Worm (Caenorhabditis elegans) whole organism, L4 larva: ENCODE results near the gene ZK632.11.

Source experiments
- D1046.2 ChIP-seq: fragments of 200-800 bp; sonication (Bioruptor generic); IDR thresholded peaks from 2 replicates; pipeline ENCODE4 v1.3.6; 2022; ENCODE audit warnings: missing genetic modification characterization, missing compliant biosample characterization
- F26F4.8 ChIP-seq: fragments of 200-800 bp; sonication (Bioruptor generic); conservative IDR thresholded peaks from 2 replicates; pipeline ENCODE4 v1.3.6; 2022; ENCODE audit warnings: missing genetic modification characterization, missing compliant biosample characterization
- F37D6.2 ChIP-seq: sonication (generic microtip); optimal IDR thresholded peaks from 2 replicates; lab custom pipeline; 2016; ENCODE audit warnings: mild to moderate bottlenecking, missing genetic modification characterization, missing compliant biosample characterization
- T20F7.1 ChIP-seq: fragments of 200-800 bp; sonication (Bioruptor generic); optimal IDR thresholded peaks from 2 replicates; lab custom pipeline; 2018; ENCODE audit warnings: mild to moderate bottlenecking, missing genetic modification characterization, missing compliant biosample characterization
- ZK337.2 ChIP-seq: fragments of 200-800 bp; sonication (Bioruptor generic); IDR thresholded peaks from 2 replicates; pipeline ENCODE4 v1.3.6; 2022; ENCODE audit warnings: missing genetic modification reagents, missing genetic modification characterization, missing compliant biosample characterization
- aha-1 ChIP-seq: fragments of 150-350 bp; peaks from one replicate; lab custom pipeline; 2014; ENCODE audit warnings: missing biosample characterization, missing genetic modification characterization
- aly-2 ChIP-seq: sonication (generic microtip); optimal IDR thresholded peaks from 2 replicates; lab custom pipeline; 2018; ENCODE audit warnings: missing biosample characterization, missing genetic modification characterization
- arid-1 ChIP-seq: fragments of 200-800 bp; sonication (Bioruptor generic); conservative IDR thresholded peaks from 2 replicates; pipeline ENCODE4 v1.3.6; 2022; ENCODE audit warnings: missing genetic modification reagents, missing genetic modification characterization, missing compliant biosample characterization
- ceh-28 ChIP-seq: fragments of 150-350 bp; optimal IDR thresholded peaks from 2 replicates; lab custom pipeline; 2014; ENCODE audit warnings: missing biosample characterization, missing genetic modification reagents, missing genetic modification characterization
- ceh-82 ChIP-seq: sonication (generic microtip); optimal IDR thresholded peaks from 2 replicates; lab custom pipeline; 2017; ENCODE audit warnings: missing biosample characterization, missing genetic modification characterization
- ces-1 ChIP-seq: fragments of 150-350 bp; sonication (generic microtip); optimal IDR thresholded peaks from 4 replicates; lab custom pipeline; 2014; ENCODE audit warnings: missing biosample characterization, missing genetic modification reagents, missing genetic modification characterization
- daf-12 ChIP-seq: fragments of 150-350 bp; optimal IDR thresholded peaks from 2 replicates; lab custom pipeline; 2014; ENCODE audit warnings: missing biosample characterization, missing genetic modification reagents, missing genetic modification characterization
- daf-16 ChIP-seq, 3 experiments: sonication (generic microtip); optimal IDR thresholded peaks; 2 replicates each; lab custom pipeline; 2016 to 2017; ENCODE audit warnings: missing genetic modification characterization in 3 of 3, missing genetic modification reagents in 3 of 3, mild to moderate bottlenecking in 2 of 3, missing compliant biosample characterization in 2 of 3, missing biosample characterization in 1 of 3, moderate library complexity in 1 of 3
- daf-8 ChIP-seq: fragments of 200-800 bp; sonication (Bioruptor generic); IDR thresholded peaks from 2 replicates; pipeline ENCODE4 v1.3.6; 2022; ENCODE audit warnings: missing genetic modification characterization, missing compliant biosample characterization
- dmd-8 ChIP-seq: fragments of 200-800 bp; sonication (Bioruptor generic); IDR thresholded peaks from 2 replicates; pipeline ENCODE4 v1.3.6; 2022; ENCODE audit warnings: missing genetic modification characterization, missing compliant biosample characterization
- dmd-9 ChIP-seq: fragments of 200-800 bp; sonication (Bioruptor generic); IDR thresholded peaks from 2 replicates; pipeline ENCODE4 v1.3.6; 2022; ENCODE audit warnings: missing genetic modification reagents, missing genetic modification characterization, missing compliant biosample characterization
- dve-1 ChIP-seq: sonication (generic microtip); optimal IDR thresholded peaks from 2 replicates; lab custom pipeline; 2017; ENCODE audit warnings: antibody characterized with exemption, mild to moderate bottlenecking, missing genetic modification characterization, missing compliant biosample characterization; ENCODE audit not compliant: insufficient read depth
- fos-1 ChIP-seq: fragments of 150-350 bp; optimal IDR thresholded peaks from 2 replicates; lab custom pipeline; 2014; ENCODE audit warnings: missing biosample characterization, missing genetic modification characterization
- hif-1 ChIP-seq, 2 experiments: sonication (generic microtip); optimal IDR thresholded peaks; 2 replicates each; lab custom pipeline; 2016 to 2017; ENCODE audit warnings: missing compliant biosample characterization in 2 of 2, missing genetic modification characterization in 2 of 2, missing genetic modification reagents in 2 of 2, missing genotype in 2 of 2, mild to moderate bottlenecking in 1 of 2
- hlh-30 ChIP-seq: sonication (generic microtip); optimal IDR thresholded peaks from 2 replicates; lab custom pipeline; 2017; ENCODE audit warnings: antibody characterized with exemption, mild to moderate bottlenecking, missing genetic modification characterization, missing compliant biosample characterization; ENCODE audit not compliant: insufficient read depth
- hmg-1.1 ChIP-seq: fragments of 200-800 bp; sonication (Bioruptor generic); IDR thresholded peaks from 2 replicates; pipeline ENCODE4 v1.3.6; 2022; ENCODE audit warnings: missing genetic modification reagents, missing genetic modification characterization, missing compliant biosample characterization
- lin-1 ChIP-seq: fragments of 200-800 bp; sonication (Bioruptor generic); IDR thresholded peaks from 2 replicates; pipeline ENCODE4 v1.3.6; 2022; ENCODE audit warnings: missing genetic modification reagents, missing genetic modification characterization, missing compliant biosample characterization
- lin-15B ChIP-seq: fragments of 150-350 bp; sonication (generic microtip); optimal IDR thresholded peaks from 3 replicates; lab custom pipeline; 2014; ENCODE audit warnings: missing biosample characterization, missing genetic modification characterization
- lin-38 ChIP-seq: fragments of 200-800 bp; sonication (Bioruptor generic); IDR thresholded peaks from 2 replicates; pipeline ENCODE4 v1.3.6; 2022; ENCODE audit warnings: missing genetic modification reagents, missing genetic modification characterization, missing compliant biosample characterization
- lsy-2 ChIP-seq, 2 experiments: fragments of 150-350 bp in 1 of 2; sonication (generic microtip) in 1 of 2; optimal IDR thresholded peaks; 2 replicates each; lab custom pipeline; 2014 to 2017; ENCODE audit warnings: missing biosample characterization in 2 of 2, missing genetic modification characterization in 2 of 2
- madf-5 ChIP-seq, 2 experiments: fragments of 200-800 bp; sonication (Bioruptor generic); IDR thresholded peaks; 2 replicates each; pipeline ENCODE4 v1.3.6; 2022; ENCODE audit warnings: missing compliant biosample characterization in 2 of 2, missing genetic modification characterization in 2 of 2
- madf-9 ChIP-seq: fragments of 200-800 bp; sonication (Bioruptor generic); conservative IDR thresholded peaks from 2 replicates; pipeline ENCODE4 v1.3.6; 2022; ENCODE audit warnings: missing genetic modification reagents, missing genetic modification characterization, missing compliant biosample characterization
- mdt-29 ChIP-seq: fragments of 200-800 bp; sonication (Bioruptor generic); IDR thresholded peaks from 2 replicates; pipeline ENCODE4 v1.3.6; 2022; ENCODE audit warnings: missing genetic modification reagents, missing genetic modification characterization, missing compliant biosample characterization
- mes-2 ChIP-seq: sonication (generic microtip); optimal IDR thresholded peaks from 2 replicates; lab custom pipeline; 2016; ENCODE audit warnings: missing genotype, mild to moderate bottlenecking, missing genetic modification characterization, missing compliant biosample characterization; ENCODE audit not compliant: poor library complexity, severe bottlenecking
- mxl-2 ChIP-seq: fragments of 200-800 bp; sonication (Bioruptor generic); conservative IDR thresholded peaks from 2 replicates; pipeline ENCODE4 v1.3.6; 2022; ENCODE audit warnings: missing genetic modification reagents, missing genetic modification characterization, missing compliant biosample characterization
- nhr-111 ChIP-seq: fragments of 200-800 bp; sonication (Bioruptor generic); optimal IDR thresholded peaks from 2 replicates; lab custom pipeline; 2018; ENCODE audit warnings: mild to moderate bottlenecking, missing genetic modification characterization, missing compliant biosample characterization
- nhr-237 ChIP-seq: sonication (generic microtip); optimal IDR thresholded peaks from 2 replicates; lab custom pipeline; 2017; ENCODE audit warnings: missing biosample characterization, missing genetic modification characterization
- nhr-28 ChIP-seq: fragments of 150-350 bp; optimal IDR thresholded peaks from 2 replicates; lab custom pipeline; 2014; ENCODE audit warnings: missing biosample characterization, missing genetic modification characterization
- nhr-48 ChIP-seq: sonication (generic microtip); optimal IDR thresholded peaks from 2 replicates; lab custom pipeline; 2016; ENCODE audit warnings: mild to moderate bottlenecking, missing genetic modification characterization, missing compliant biosample characterization
- nhr-6 ChIP-seq: fragments of 150-350 bp; optimal IDR thresholded peaks from 2 replicates; lab custom pipeline; 2014; ENCODE audit warnings: missing biosample characterization, missing genetic modification characterization
- nhr-77 ChIP-seq: fragments of 150-350 bp; optimal IDR thresholded peaks from 2 replicates; lab custom pipeline; 2014; ENCODE audit warnings: missing biosample characterization, missing genetic modification characterization
- saeg-2 ChIP-seq: fragments of 200-800 bp; sonication (Bioruptor generic); IDR thresholded peaks from 2 replicates; pipeline ENCODE4 v1.3.6; 2022; ENCODE audit warnings: missing genetic modification reagents, missing genetic modification characterization, missing compliant biosample characterization
- skn-1 ChIP-seq: fragments of 150-350 bp; optimal IDR thresholded peaks from 2 replicates; lab custom pipeline; 2014; ENCODE audit warnings: missing biosample characterization, missing genetic modification characterization
- spr-3 ChIP-seq: fragments of 200-800 bp; sonication (Bioruptor generic); optimal IDR thresholded peaks from 2 replicates; lab custom pipeline; 2018; ENCODE audit warnings: mild to moderate bottlenecking, missing genetic modification characterization, missing compliant biosample characterization
- tag-97 ChIP-seq: fragments of 200-800 bp; sonication (Bioruptor generic); IDR thresholded peaks from 2 replicates; pipeline ENCODE4 v1.3.6; 2022; ENCODE audit warnings: missing genetic modification characterization, missing compliant biosample characterization
- tra-1 ChIP-seq: fragments of 200-800 bp; sonication (Bioruptor generic); IDR thresholded peaks from 2 replicates; pipeline ENCODE4 v1.3.6; 2022; ENCODE audit warnings: missing genetic modification reagents, missing genetic modification characterization, missing compliant biosample characterization
- unc-130 ChIP-seq: sonication (generic microtip); optimal IDR thresholded peaks from 2 replicates; lab custom pipeline; 2016; ENCODE audit warnings: missing genetic modification reagents, missing genetic modification characterization, missing compliant biosample characterization
- zip-11 ChIP-seq: fragments of 200-800 bp; sonication (Bioruptor generic); IDR thresholded peaks from 2 replicates; pipeline ENCODE4 v1.3.6; 2022; ENCODE audit warnings: missing genetic modification characterization, missing compliant biosample characterization

Gene ZK632.11

ce11 chrIII:9832569-9832968 is 4.9 kb downstream of the ZK632.11 start:
- TF ChIP-seq nhr-77, result no peak
- TF ChIP-seq lin-1, result no peak
- peak; percentile 2 for TF ChIP-seq unc-130 (GFP tag; lab: Kevin White, UChicago)
- TF ChIP-seq lin-38 (GFP tag; lab: Robert Waterston, UW), result peak; percentile 42
- no peak for TF ChIP-seq tag-97 (GFP tag; lab: Robert Waterston, UW)

- TF ChIP-seq lin-1 (no peak), ceh-82 (tag; lab: Kevin White, UChicago) (no peak), nhr-6 (tag; lab: Kevin White, UChicago) (no peak), mdt-29 (GFP tag; lab: Robert Waterston, UW) (no peak), hmg-1.1 (GFP tag; lab: Robert Waterston, UW) (no peak), saeg-2 (GFP tag; lab: Robert Waterston, UW) (no peak), daf-12 (no peak)
Measured at ce11 chrIII:9834888-9835287, 7.2 kb downstream of the ZK632.11 start, which contains the start of gene K11H3.8. Gene K11H3.8, plus strand, starts transcription at chrIII:9835188.

- no peak for TF ChIP-seq madf-5 (GFP tag; IDR thresholded peaks at IDR 0.05; lab: Robert Waterston, UW)
- no peak for TF ChIP-seq lin-15B
- peak; percentile 35 for TF ChIP-seq nhr-28 (tag; lab: Kevin White, UChicago)
- peak; percentile 68 for TF ChIP-seq aha-1
- no peak for TF ChIP-seq daf-16 (GFP tag; optimal IDR thresholded peaks at IDR 0.05; lab: Kevin White, UChicago)
- TF ChIP-seq daf-16 (tag; optimal IDR thresholded peaks at IDR 0.05; lab: Kevin White, UChicago), result peak; percentile 2
- no peak for TF ChIP-seq aly-2 (tag; lab: Kevin White, UChicago)
- no peak for TF ChIP-seq hlh-30 (tag; lab: Kevin White, UChicago)
Measured at ce11 chrIII:9843715-9844114, 16.0 kb downstream of the ZK632.11 start, which contains the start of gene K11H3.5. Gene K11H3.5, plus strand, starts transcription at chrIII:9843768.

ce11 chrIII:9846093-9846492 is 18.4 kb downstream of the ZK632.11 start, which contains the start of gene K11H3.2:
Gene K11H3.2, plus strand, starts transcription at chrIII:9846393.
- TF ChIP-seq tag-97 (GFP tag; lab: Robert Waterston, UW) (no peak), ces-1 (no peak), ceh-28 (no peak), nhr-111 (GFP tag; lab: Kevin White, UChicago) (no peak), daf-12 (no peak), mes-2 (tag; lab: Kevin White, UChicago) (no peak), F37D6.2 (tag; lab: Kevin White, UChicago) (no peak), saeg-2 (GFP tag; lab: Robert Waterston, UW) (no peak), dmd-9 (GFP tag; lab: Robert Waterston, UW) (no peak), nhr-48 (tag; lab: Kevin White, UChicago) (no peak), fos-1 (tag; lab: Kevin White, UChicago) (no peak), dve-1 (tag; lab: Kevin White, UChicago) (no peak), hlh-30 (tag; lab: Kevin White, UChicago) (no peak), skn-1 (tag; lab: Kevin White, UChicago) (no peak), zip-11 (no peak), arid-1 (GFP tag; lab: Robert Waterston, UW) (no peak), F26F4.8 (GFP tag; lab: Robert Waterston, UW) (no peak), dmd-8 (no peak), nhr-6 (tag; lab: Kevin White, UChicago) (no peak), lsy-2 (tag; optimal IDR thresholded peaks at IDR 0.05; lab: Kevin White, UChicago) (no peak)

ce11 chrIII:9848083-9848482 is 20.4 kb downstream of the ZK632.11 start, which contains the start of gene mrpl-36:
Gene mrpl-36, minus strand, starts transcription at chrIII:9848116.
- TF ChIP-seq daf-8 (GFP tag; lab: Robert Waterston, UW), result no peak
- peak in 1 of 2 experiments; percentile 74 for TF ChIP-seq lsy-2 (tag; optimal IDR thresholded peaks at IDR 0.05; lab: Kevin White, UChicago)
- no peak for TF ChIP-seq nhr-237 (tag; lab: Kevin White, UChicago)
- TF ChIP-seq lin-38 (GFP tag; lab: Robert Waterston, UW), result peak; percentile 86
- no peak for TF ChIP-seq F26F4.8 (GFP tag; lab: Robert Waterston, UW)
- no peak for TF ChIP-seq spr-3
- TF ChIP-seq madf-9 (GFP tag; lab: Robert Waterston, UW), result no peak
- TF ChIP-seq T20F7.1 (GFP tag; lab: Kevin White, UChicago), result no peak
- no peak for TF ChIP-seq tra-1
- no peak for TF ChIP-seq ZK337.2 (GFP tag; lab: Robert Waterston, UW)
- no peak for TF ChIP-seq nhr-111 (GFP tag; lab: Kevin White, UChicago)
- TF ChIP-seq ceh-28, result no peak
- TF ChIP-seq D1046.2 (GFP tag; lab: Robert Waterston, UW), result no peak
- TF ChIP-seq dmd-8, result no peak
- TF ChIP-seq hif-1 (tag; optimal IDR thresholded peaks at IDR 0.05; lab: Kevin White, UChicago), result no peak
- no peak for TF ChIP-seq mxl-2 (GFP tag; lab: Robert Waterston, UW)
- no peak for TF ChIP-seq lin-15B
